Worm (Caenorhabditis elegans) whole organism, young adult: ENCODE results near the gene mrpl-48.

ENCODE experiments used
- B0035.1 ChIP-seq: sonication (generic microtip); optimal IDR thresholded peaks from 2 replicates; lab custom pipeline; 2016; ENCODE audit warnings: missing genetic modification characterization, mild to moderate bottlenecking, missing compliant biosample characterization, missing genotype, missing genetic modification reagents
- B0261.1 ChIP-seq: sonication (generic microtip); optimal IDR thresholded peaks from 2 replicates; lab custom pipeline; 2016; ENCODE audit warnings: mild to moderate bottlenecking, missing genetic modification characterization, moderate library complexity, missing compliant biosample characterization
- C17E4.6 ChIP-seq: fragments of 200-800 bp; sonication (Bioruptor generic); IDR thresholded peaks from 2 replicates; pipeline ENCODE4 v1.3.6; 2022; ENCODE audit warnings: missing genetic modification reagents, missing genetic modification characterization, missing compliant biosample characterization
- F33H1.4 ChIP-seq: fragments of 200-800 bp; sonication (Bioruptor generic); IDR thresholded peaks from 2 replicates; pipeline ENCODE4 v1.3.6; 2022; ENCODE audit warnings: missing genetic modification reagents, missing genetic modification characterization, missing compliant biosample characterization
- F37B4.10 ChIP-seq: fragments of 200-800 bp; sonication (Bioruptor generic); IDR thresholded peaks from 2 replicates; pipeline ENCODE4 v1.3.6; 2022; ENCODE audit warnings: missing genetic modification characterization, missing compliant biosample characterization
- F39B2.1 ChIP-seq: fragments of 200-800 bp; sonication (Bioruptor generic); IDR thresholded peaks from 2 replicates; pipeline ENCODE4 v1.3.6; 2022; ENCODE audit warnings: missing genetic modification reagents, missing genetic modification characterization, missing compliant biosample characterization
- F49E8.2 ChIP-seq: sonication (generic microtip); optimal IDR thresholded peaks from 3 replicates; lab custom pipeline; 2017; ENCODE audit warnings: missing genetic modification characterization, mild to moderate bottlenecking, missing compliant biosample characterization, antibody characterized with exemption, moderate library complexity; ENCODE audit not compliant: insufficient read depth
- F57A8.1 ChIP-seq: fragments of 200-800 bp; sonication (Bioruptor generic); optimal IDR thresholded peaks from 2 replicates; lab custom pipeline; 2018; ENCODE audit warnings: mild to moderate bottlenecking, missing genetic modification characterization, moderate library complexity, missing compliant biosample characterization
- K11D2.4 ChIP-seq: fragments of 200-800 bp; sonication (Bioruptor generic); IDR thresholded peaks from 2 replicates; pipeline ENCODE4 v1.3.6; 2022; ENCODE audit warnings: missing genetic modification reagents, missing genetic modification characterization, missing compliant biosample characterization
- K12H6.12 ChIP-seq: fragments of 200-800 bp; sonication (Bioruptor generic); optimal IDR thresholded peaks from 2 replicates; lab custom pipeline; 2018; ENCODE audit warnings: mild to moderate bottlenecking, missing genetic modification characterization, missing compliant biosample characterization
- Y53F4B.3 ChIP-seq: fragments of 200-800 bp; sonication (Bioruptor generic); IDR thresholded peaks from 2 replicates; pipeline ENCODE4 v1.3.6; 2022; ENCODE audit warnings: missing genetic modification reagents, missing genetic modification characterization, missing compliant biosample characterization
- Y53G8AR.9 ChIP-seq: fragments of 200-800 bp; sonication (Bioruptor generic); conservative IDR thresholded peaks from 2 replicates; pipeline ENCODE4 v1.3.6; 2022; ENCODE audit warnings: missing genetic modification reagents, missing genetic modification characterization, missing compliant biosample characterization
- Y79H2A.3 ChIP-seq: fragments of 200-800 bp; sonication (Bioruptor generic); conservative IDR thresholded peaks from 2 replicates; pipeline ENCODE4 v1.3.6; 2022; ENCODE audit warnings: missing genetic modification reagents, missing genetic modification characterization, missing compliant biosample characterization
- Y95B8A.8 ChIP-seq: fragments of 200-800 bp; sonication (Bioruptor generic); IDR thresholded peaks from 2 replicates; pipeline ENCODE4 v1.3.6; 2022; ENCODE audit warnings: missing genetic modification reagents, missing genetic modification characterization, missing compliant biosample characterization
- aptf-3 ChIP-seq: fragments of 200-800 bp; sonication (Bioruptor generic); IDR thresholded peaks from 2 replicates; pipeline ENCODE4 v1.3.6; 2022; ENCODE audit warnings: missing genetic modification characterization, missing compliant biosample characterization
- atf-7 ChIP-seq: sonication (generic microtip); optimal IDR thresholded peaks from 2 replicates; lab custom pipeline; 2017; ENCODE audit warnings: mild to moderate bottlenecking, missing genetic modification characterization, missing compliant biosample characterization
- athp-1 ChIP-seq: sonication (generic microtip); optimal IDR thresholded peaks from 2 replicates; lab custom pipeline; 2017; ENCODE audit warnings: mild to moderate bottlenecking, missing genetic modification characterization, missing compliant biosample characterization
- attf-3 ChIP-seq: fragments of 200-800 bp; sonication (Bioruptor generic); conservative IDR thresholded peaks from 2 replicates; pipeline ENCODE4 v1.3.6; 2022; ENCODE audit warnings: missing genetic modification reagents, missing genetic modification characterization, missing compliant biosample characterization
- bed-2 ChIP-seq: fragments of 200-800 bp; sonication (Bioruptor generic); IDR thresholded peaks from 2 replicates; pipeline ENCODE4 v1.3.6; 2022; ENCODE audit warnings: missing genetic modification reagents, missing genetic modification characterization, missing compliant biosample characterization
- ccch-3 ChIP-seq: fragments of 200-800 bp; sonication (Bioruptor generic); optimal IDR thresholded peaks from 2 replicates; lab custom pipeline; 2018; ENCODE audit warnings: mild to moderate bottlenecking, missing genetic modification characterization, missing compliant biosample characterization
- dpl-1 ChIP-seq: fragments of 150-350 bp; optimal IDR thresholded peaks from 2 replicates; lab custom pipeline; 2014; ENCODE audit warnings: missing biosample characterization, missing genetic modification reagents, missing genetic modification characterization
- ekl-4 ChIP-seq: fragments of 200-800 bp; sonication (Bioruptor generic); IDR thresholded peaks from 2 replicates; pipeline ENCODE4 v1.3.6; 2022; ENCODE audit warnings: missing genetic modification reagents, missing genetic modification characterization, missing compliant biosample characterization
- him-1 ChIP-seq: sonication (generic microtip); optimal IDR thresholded peaks from 2 replicates; lab custom pipeline; 2016; ENCODE audit warnings: missing genotype, missing genetic modification reagents, missing genetic modification characterization, missing compliant biosample characterization
- hlh-12 ChIP-seq: sonication (generic microtip); optimal IDR thresholded peaks from 2 replicates; lab custom pipeline; 2016; ENCODE audit warnings: missing genetic modification characterization, missing compliant biosample characterization
- hmg-1.2 ChIP-seq: fragments of 200-800 bp; sonication (Bioruptor generic); IDR thresholded peaks from 2 replicates; pipeline ENCODE4 v1.3.6; 2022; ENCODE audit warnings: missing genetic modification reagents, missing genetic modification characterization, missing compliant biosample characterization
- hsf-1 ChIP-seq: fragments of 200-800 bp; sonication (Bioruptor generic); IDR thresholded peaks from 2 replicates; pipeline ENCODE4 v1.3.6; 2022; ENCODE audit warnings: missing genetic modification reagents, missing genetic modification characterization, missing compliant biosample characterization
- lag-1 ChIP-seq: fragments of 200-800 bp; sonication (Bioruptor generic); IDR thresholded peaks from 2 replicates; pipeline ENCODE4 v1.3.6; 2022; ENCODE audit warnings: missing genetic modification reagents, missing genetic modification characterization, missing compliant biosample characterization
- lin-54 ChIP-seq: fragments of 200-800 bp; sonication (Bioruptor generic); optimal IDR thresholded peaks from 2 replicates; lab custom pipeline; 2018; ENCODE audit warnings: mild to moderate bottlenecking, missing genetic modification characterization, missing compliant biosample characterization
- madf-3 ChIP-seq: fragments of 200-800 bp; sonication (Bioruptor generic); IDR thresholded peaks from 2 replicates; pipeline ENCODE4 v1.3.6; 2022; ENCODE audit warnings: missing genetic modification reagents, missing genetic modification characterization, missing compliant biosample characterization
- mcd-1 ChIP-seq: fragments of 200-800 bp; sonication (Bioruptor generic); IDR thresholded peaks from 2 replicates; pipeline ENCODE4 v1.3.6; 2022; ENCODE audit warnings: missing genetic modification reagents, missing genetic modification characterization, missing compliant biosample characterization
- mel-28 ChIP-seq: sonication (generic microtip); optimal IDR thresholded peaks from 2 replicates; lab custom pipeline; 2016; ENCODE audit warnings: borderline replicate concordance, mild to moderate bottlenecking, missing genetic modification characterization, missing compliant biosample characterization
- mes-4 ChIP-seq: sonication (generic microtip); optimal IDR thresholded peaks from 2 replicates; lab custom pipeline; 2016; ENCODE audit warnings: missing genotype, missing genetic modification characterization, missing compliant biosample characterization
- mxl-1 ChIP-seq: sonication (generic microtip); optimal IDR thresholded peaks from 2 replicates; lab custom pipeline; 2016; ENCODE audit warnings: missing genetic modification characterization, missing compliant biosample characterization
- nfya-1 ChIP-seq: sonication (generic microtip); optimal IDR thresholded peaks from 2 replicates; lab custom pipeline; 2017; ENCODE audit warnings: antibody characterized with exemption, missing compliant biosample characterization, missing genetic modification characterization, borderline replicate concordance; ENCODE audit not compliant: insufficient read depth
- nfya-2 ChIP-seq: fragments of 200-800 bp; sonication (Bioruptor generic); IDR thresholded peaks from 2 replicates; pipeline ENCODE4 v1.3.6; 2022; ENCODE audit warnings: missing genetic modification reagents, missing genetic modification characterization, missing compliant biosample characterization
- nhr-179 ChIP-seq: sonication (generic microtip); optimal IDR thresholded peaks from 2 replicates; lab custom pipeline; 2016; ENCODE audit warnings: mild to moderate bottlenecking, missing genetic modification characterization, missing compliant biosample characterization
- nhr-27 ChIP-seq: fragments of 200-800 bp; sonication (Bioruptor generic); optimal IDR thresholded peaks from 2 replicates; lab custom pipeline; 2018; ENCODE audit warnings: mild to moderate bottlenecking, missing genetic modification characterization, moderate library complexity, missing compliant biosample characterization
- pbrm-1 ChIP-seq: fragments of 200-800 bp; sonication (Bioruptor generic); IDR thresholded peaks from 2 replicates; pipeline ENCODE4 v1.3.6; 2022; ENCODE audit warnings: missing genetic modification reagents, missing genetic modification characterization, missing compliant biosample characterization
- rec-8 ChIP-seq, 2 experiments: sonication (generic microtip); optimal IDR thresholded peaks; 2 replicates each; lab custom pipeline; 2016; ENCODE audit warnings: mild to moderate bottlenecking in 2 of 2, missing genetic modification characterization in 2 of 2, missing genetic modification reagents in 2 of 2, missing genotype in 2 of 2, missing biosample characterization in 1 of 2, missing compliant biosample characterization in 1 of 2, moderate library complexity in 1 of 2
- repo-1 ChIP-seq: sonication (generic microtip); optimal IDR thresholded peaks from 2 replicates; lab custom pipeline; 2017; ENCODE audit warnings: mild to moderate bottlenecking, missing genetic modification characterization, missing compliant biosample characterization
- sea-2 ChIP-seq: fragments of 200-800 bp; sonication (Bioruptor generic); IDR thresholded peaks from 2 replicates; pipeline ENCODE4 v1.3.6; 2022; ENCODE audit warnings: missing genetic modification characterization, missing compliant biosample characterization
- somi-1 ChIP-seq: fragments of 200-800 bp; sonication (Bioruptor generic); optimal IDR thresholded peaks from 2 replicates; lab custom pipeline; 2018; ENCODE audit warnings: mild to moderate bottlenecking, missing genetic modification characterization, missing compliant biosample characterization
- sptf-2 ChIP-seq: fragments of 200-800 bp; sonication (Bioruptor generic); optimal IDR thresholded peaks from 2 replicates; lab custom pipeline; 2018; ENCODE audit warnings: mild to moderate bottlenecking, missing genetic modification characterization, missing compliant biosample characterization
- unc-130 ChIP-seq: sonication (generic microtip); optimal IDR thresholded peaks from 2 replicates; lab custom pipeline; 2016; ENCODE audit warnings: missing genetic modification reagents, missing genetic modification characterization, missing compliant biosample characterization
- unc-62 ChIP-seq: fragments of 150-350 bp; optimal IDR thresholded peaks from 2 replicates; lab custom pipeline; 2014; ENCODE audit warnings: missing biosample characterization, missing genetic modification reagents, missing genetic modification characterization
- xnd-1 ChIP-seq: sonication (generic microtip); optimal IDR thresholded peaks from 2 replicates; lab custom pipeline; 2016; ENCODE audit warnings: missing genotype, missing genetic modification reagents, missing genetic modification characterization, missing compliant biosample characterization
- zfh-2 ChIP-seq: fragments of 200-800 bp; sonication (Bioruptor generic); conservative IDR thresholded peaks from 2 replicates; pipeline ENCODE4 v1.3.6; 2022; ENCODE audit warnings: missing genetic modification reagents, missing genetic modification characterization, missing compliant biosample characterization
- zim-3 ChIP-seq: sonication (generic microtip); optimal IDR thresholded peaks from 2 replicates; lab custom pipeline; 2017; ENCODE audit warnings: mild to moderate bottlenecking, missing genetic modification characterization, moderate library complexity, missing compliant biosample characterization
- ztf-18 ChIP-seq: sonication (generic microtip); optimal IDR thresholded peaks from 2 replicates; lab custom pipeline; 2016; ENCODE audit warnings: missing genotype, mild to moderate bottlenecking, missing genetic modification characterization, missing compliant biosample characterization
- ztf-3 ChIP-seq: fragments of 200-800 bp; sonication (Bioruptor generic); optimal IDR thresholded peaks from 2 replicates; lab custom pipeline; 2018; ENCODE audit warnings: mild to moderate bottlenecking, missing genetic modification characterization, missing compliant biosample characterization

Gene mrpl-48

ce11 chrV:5592323-5592722, 1.2 kb upstream of the mrpl-48 start, which contains the start of gene vps-37:
vps-37 (plus strand) TSS chrV:5592700.
- no peak for TF ChIP-seq ccch-3 (GFP tag; lab: Kevin White, UChicago)
- TF ChIP-seq nhr-27 (tag; lab: Kevin White, UChicago) = no peak
- no peak for TF ChIP-seq aptf-3
- no peak for TF ChIP-seq K11D2.4
- no peak for TF ChIP-seq C17E4.6 (GFP tag; lab: Robert Waterston, UW)
- TF ChIP-seq Y95B8A.8 (GFP tag; lab: Robert Waterston, UW) = no peak
- peak; percentile 75 for TF ChIP-seq lin-54 (GFP tag; lab: Kevin White, UChicago)
- no peak for TF ChIP-seq zim-3 (tag; lab: Kevin White, UChicago)
- TF ChIP-seq F57A8.1 (GFP tag; lab: Kevin White, UChicago) = no peak
- no peak for TF ChIP-seq B0261.1
- TF ChIP-seq ekl-4 (GFP tag; lab: Robert Waterston, UW) = no peak; the same call in 1 of the 2 replicates
- TF ChIP-seq athp-1 (tag; lab: Kevin White, UChicago) = no peak
- TF ChIP-seq hmg-1.2 (GFP tag; lab: Robert Waterston, UW) = peak; percentile 99
- no peak for TF ChIP-seq Y53F4B.3 (GFP tag; lab: Robert Waterston, UW)
- TF ChIP-seq ztf-18 (tag; lab: Kevin White, UChicago) = no peak
- TF ChIP-seq him-1 = no peak
- no peak for TF ChIP-seq unc-130 (GFP tag; lab: Kevin White, UChicago)
- no peak for TF ChIP-seq F39B2.1 (GFP tag; lab: Robert Waterston, UW)
- TF ChIP-seq mel-28 (tag; lab: Kevin White, UChicago) = no peak
- no peak for TF ChIP-seq nfya-1 (tag; lab: Kevin White, UChicago)
- TF ChIP-seq Y53G8AR.9 (GFP tag; lab: Robert Waterston, UW) = no peak
- no peak for TF ChIP-seq zfh-2 (GFP tag; lab: Robert Waterston, UW)
- TF ChIP-seq repo-1 (tag; lab: Kevin White, UChicago) = no peak
- no peak for TF ChIP-seq somi-1 (GFP tag; lab: Kevin White, UChicago)
- TF ChIP-seq B0035.1 (tag; lab: Kevin White, UChicago) = no peak
- TF ChIP-seq mcd-1 (GFP tag; lab: Robert Waterston, UW) = peak; percentile 73
- TF ChIP-seq nfya-2 (GFP tag; lab: Robert Waterston, UW) = no peak
- no peak for TF ChIP-seq lag-1 (GFP tag; lab: Robert Waterston, UW)
- TF ChIP-seq unc-62 = no peak
- no peak for TF ChIP-seq sea-2 (GFP tag; lab: Robert Waterston, UW)
- TF ChIP-seq attf-3 = no peak
- no peak for TF ChIP-seq mes-4
- no peak for TF ChIP-seq mxl-1 (tag; lab: Kevin White, UChicago)
- peak; percentile 51; the same call in 1 of the 2 replicates for TF ChIP-seq F33H1.4 (GFP tag; lab: Robert Waterston, UW)
- peak; percentile 45 for TF ChIP-seq dpl-1 (GFP tag; lab: Kevin White, UChicago)
- no peak for TF ChIP-seq F37B4.10 (GFP tag; lab: Robert Waterston, UW)
- TF ChIP-seq F49E8.2 = no peak
- TF ChIP-seq madf-3 (GFP tag; lab: Robert Waterston, UW) = no peak
- TF ChIP-seq xnd-1 (tag; lab: Kevin White, UChicago) = no peak
- TF ChIP-seq nhr-179 = no peak
- no peak for TF ChIP-seq Y79H2A.3 (GFP tag; lab: Robert Waterston, UW)
- no peak for TF ChIP-seq hlh-12
- TF ChIP-seq K12H6.12 (tag; lab: Kevin White, UChicago) = no peak
- peak; percentile 62; the same call in 1 of the 2 replicates for TF ChIP-seq pbrm-1 (GFP tag; lab: Robert Waterston, UW)
- TF ChIP-seq sptf-2 (GFP tag; lab: Kevin White, UChicago) = no peak
- TF ChIP-seq rec-8 (tag; optimal IDR thresholded peaks at IDR 0.05; lab: Kevin White, UChicago) = no peak
- TF ChIP-seq bed-2 (GFP tag; lab: Robert Waterston, UW) = no peak
- no peak for TF ChIP-seq ztf-3
- TF ChIP-seq atf-7 (tag; lab: Kevin White, UChicago) = no peak
- TF ChIP-seq hsf-1 (GFP tag; lab: Robert Waterston, UW) = no peak
